Worm (Caenorhabditis elegans) whole organism, L1 larva: Measurements from ENCODE around the gene srz-72.

Source experiments
- C04F5.9 ChIP-seq: sonication (generic microtip); optimal IDR thresholded peaks from 2 replicates; lab custom pipeline; 2016; ENCODE audit warnings: missing genetic modification characterization, missing compliant biosample characterization
- C34B4.2 ChIP-seq: sonication (generic microtip); optimal IDR thresholded peaks from 2 replicates; lab custom pipeline; 2017; ENCODE audit warnings: mild to moderate bottlenecking, missing genetic modification characterization, missing compliant biosample characterization
- F16B12.6 ChIP-seq: fragments of 150-350 bp; optimal IDR thresholded peaks from 2 replicates; lab custom pipeline; 2014; ENCODE audit warnings: missing biosample characterization, missing genetic modification characterization
- aha-1 ChIP-seq: fragments of 150-350 bp; optimal IDR thresholded peaks from 2 replicates; lab custom pipeline; 2014; ENCODE audit warnings: missing biosample characterization, missing genetic modification characterization
- aly-2 ChIP-seq: fragments of 150-350 bp; optimal IDR thresholded peaks from 2 replicates; lab custom pipeline; 2014; ENCODE audit warnings: missing biosample characterization, missing genetic modification characterization
- ama-1 ChIP-seq: fragments of 150-350 bp; optimal IDR thresholded peaks from 2 replicates; lab custom pipeline; 2014
- blmp-1 ChIP-seq: fragments of 150-350 bp; optimal IDR thresholded peaks from 2 replicates; lab custom pipeline; 2014; ENCODE audit warnings: missing biosample characterization, missing genetic modification characterization
- ceh-8 ChIP-seq: fragments of 200-800 bp; sonication (Bioruptor generic); optimal IDR thresholded peaks from 2 replicates; lab custom pipeline; 2018; ENCODE audit warnings: mild to moderate bottlenecking, missing genetic modification characterization, moderate library complexity, missing compliant biosample characterization
- ceh-82 ChIP-seq, 3 experiments: fragments of 150-350 bp in 1 of 3; sonication (generic microtip) in 2 of 3; optimal IDR thresholded peaks; 2 replicates each; lab custom pipeline; 2014 to 2017; ENCODE audit warnings: missing biosample characterization in 3 of 3, missing genetic modification characterization in 3 of 3
- ces-1 ChIP-seq: fragments of 150-350 bp; optimal IDR thresholded peaks from 2 replicates; lab custom pipeline; 2014; ENCODE audit warnings: missing biosample characterization, missing genetic modification reagents, missing genetic modification characterization
- efl-1 ChIP-seq, 4 experiments: fragments of 150-350 bp; optimal IDR thresholded peaks in 3 of 4; peaks in 1 of 4; 1 replicate in 1 of 4; 2 replicates in 3 of 4; lab custom pipeline; 2014; ENCODE audit warnings: missing biosample characterization in 2 of 4, missing genetic modification characterization in 2 of 4, missing genetic modification reagents in 2 of 4
- fkh-10 ChIP-seq: sonication (generic microtip); optimal IDR thresholded peaks from 2 replicates; lab custom pipeline; 2017; ENCODE audit warnings: missing biosample characterization, missing genetic modification reagents, missing genetic modification characterization
- fkh-4 ChIP-seq: sonication (generic microtip); optimal IDR thresholded peaks from 2 replicates; lab custom pipeline; 2016; ENCODE audit warnings: missing compliant biosample characterization, missing genetic modification characterization, borderline replicate concordance
- fos-1 ChIP-seq: fragments of 150-350 bp; optimal IDR thresholded peaks from 2 replicates; lab custom pipeline; 2014; ENCODE audit warnings: missing biosample characterization, missing genetic modification characterization
- hlh-17 ChIP-seq: fragments of 200-800 bp; sonication (Bioruptor generic); optimal IDR thresholded peaks from 2 replicates; lab custom pipeline; 2018; ENCODE audit warnings: missing genetic modification characterization, mild to moderate bottlenecking, missing compliant biosample characterization, moderate library complexity, borderline replicate concordance
- irx-1 ChIP-seq: sonication (generic microtip); optimal IDR thresholded peaks from 2 replicates; lab custom pipeline; 2016; ENCODE audit warnings: missing genetic modification characterization, missing compliant biosample characterization
- isw-1 ChIP-seq: fragments of 200-800 bp; sonication (Bioruptor generic); IDR thresholded peaks from 2 replicates; pipeline ENCODE4 v1.3.6; 2022; ENCODE audit warnings: missing genetic modification characterization, missing compliant biosample characterization
- jun-1 ChIP-seq: fragments of 150-350 bp; optimal IDR thresholded peaks from 2 replicates; lab custom pipeline; 2014; ENCODE audit warnings: missing biosample characterization, missing genetic modification reagents, missing genetic modification characterization
- mef-2 ChIP-seq: fragments of 150-350 bp; optimal IDR thresholded peaks from 2 replicates; lab custom pipeline; 2014; ENCODE audit warnings: missing biosample characterization, missing genetic modification characterization
- mep-1 ChIP-seq: fragments of 150-350 bp; optimal IDR thresholded peaks from 2 replicates; lab custom pipeline; 2014; ENCODE audit warnings: missing biosample characterization, missing genetic modification characterization
- nhr-71 ChIP-seq: sonication (generic microtip); optimal IDR thresholded peaks from 2 replicates; lab custom pipeline; 2016; ENCODE audit warnings: mild to moderate bottlenecking, missing genetic modification characterization, moderate library complexity, missing compliant biosample characterization
- nhr-77 ChIP-seq: fragments of 150-350 bp; optimal IDR thresholded peaks from 2 replicates; lab custom pipeline; 2014; ENCODE audit warnings: missing biosample characterization, missing genetic modification characterization
- nhr-90 ChIP-seq: sonication (generic microtip); optimal IDR thresholded peaks from 2 replicates; lab custom pipeline; 2016; ENCODE audit warnings: mild to moderate bottlenecking, missing genetic modification characterization, missing compliant biosample characterization; ENCODE audit not compliant: poor library complexity
- pag-3 ChIP-seq: sonication (generic microtip); optimal IDR thresholded peaks from 2 replicates; lab custom pipeline; 2017; ENCODE audit warnings: missing genetic modification characterization, mild to moderate bottlenecking, missing compliant biosample characterization, antibody characterized with exemption, borderline replicate concordance; ENCODE audit not compliant: insufficient read depth
- pax-3 ChIP-seq: fragments of 200-800 bp; sonication (Bioruptor generic); optimal IDR thresholded peaks from 2 replicates; lab custom pipeline; 2018; ENCODE audit warnings: mild to moderate bottlenecking, missing genetic modification characterization, moderate library complexity, missing compliant biosample characterization
- pqm-1 ChIP-seq: sonication (generic microtip); optimal IDR thresholded peaks from 3 replicates; lab custom pipeline; 2017; ENCODE audit warnings: missing biosample characterization, missing genetic modification characterization
- skn-1 ChIP-seq: fragments of 150-350 bp; optimal IDR thresholded peaks from 2 replicates; lab custom pipeline; 2014; ENCODE audit warnings: missing biosample characterization, missing genetic modification characterization
- snpc-4 ChIP-seq: fragments of 150-350 bp; optimal IDR thresholded peaks from 2 replicates; lab custom pipeline; 2014; ENCODE audit warnings: missing biosample characterization, missing genetic modification characterization
- sox-4 ChIP-seq: sonication (generic microtip); optimal IDR thresholded peaks from 2 replicates; lab custom pipeline; 2016; ENCODE audit warnings: missing genetic modification characterization, missing compliant biosample characterization
- sptf-1 ChIP-seq: fragments of 150-350 bp; optimal IDR thresholded peaks from 2 replicates; lab custom pipeline; 2014; ENCODE audit warnings: missing biosample characterization, missing genetic modification characterization
- tbx-2 ChIP-seq: sonication (generic microtip); optimal IDR thresholded peaks from 2 replicates; lab custom pipeline; 2016; ENCODE audit warnings: missing genetic modification characterization, missing compliant biosample characterization
- unc-30 ChIP-seq: sonication (generic microtip); optimal IDR thresholded peaks from 2 replicates; lab custom pipeline; 2017; ENCODE audit warnings: missing biosample characterization, missing genetic modification characterization
- unc-98 ChIP-seq: fragments of 200-800 bp; sonication (Bioruptor generic); IDR thresholded peaks from 2 replicates; pipeline ENCODE4 v1.3.6; 2022; ENCODE audit warnings: missing genetic modification characterization, missing compliant biosample characterization
- vab-15 ChIP-seq: sonication (generic microtip); optimal IDR thresholded peaks from 2 replicates; lab custom pipeline; 2017; ENCODE audit warnings: missing genotype, mild to moderate bottlenecking, missing genetic modification characterization, missing compliant biosample characterization
- zip-4 ChIP-seq: fragments of 200-800 bp; sonication (Bioruptor generic); optimal IDR thresholded peaks from 2 replicates; lab custom pipeline; 2018; ENCODE audit warnings: mild to moderate bottlenecking, missing genetic modification characterization, moderate library complexity, missing compliant biosample characterization
- ztf-4 ChIP-seq: fragments of 150-350 bp; optimal IDR thresholded peaks from 2 replicates; lab custom pipeline; 2014; ENCODE audit warnings: missing biosample characterization, missing genetic modification characterization

srz-72 gene

ce11 chrIV:16298851-16299250, at the start of gene srz-72:
Gene srz-72, plus strand, starts transcription at chrIV:16299151.
- no peak for TF ChIP-seq fos-1 (tag; lab: Kevin White, UChicago)
- TF ChIP-seq ceh-82 (tag; optimal IDR thresholded peaks at IDR 0.05; lab: Kevin White, UChicago), result no peak
- no peak for TF ChIP-seq tbx-2 (tag; lab: Kevin White, UChicago)
- TF ChIP-seq pqm-1, result no peak

- TF ChIP-seq C04F5.9 (tag; lab: Kevin White, UChicago), result no peak
- TF ChIP-seq jun-1 (tag; lab: Kevin White, UChicago), result no peak
- TF ChIP-seq unc-30 (tag; lab: Kevin White, UChicago), result no peak
- TF ChIP-seq aly-2 (tag; lab: Kevin White, UChicago), result no peak
Measured at ce11 chrIV:16254464-16254863, 44.5 kb upstream of the srz-72 start, which contains the start of gene hlh-17. Gene hlh-17, plus strand, starts transcription at chrIV:16254764.

ce11 chrIV:16257330-16257729, 41.6 kb upstream of the srz-72 start, which contains the start of gene hlh-31:
Gene hlh-31, plus strand, starts transcription at chrIV:16257630.
- TF ChIP-seq fkh-4 (tag; lab: Kevin White, UChicago), result no peak
- TF ChIP-seq C04F5.9 (tag; lab: Kevin White, UChicago), result no peak
- TF ChIP-seq fkh-10 (GFP tag; lab: Kevin White, UChicago), result no peak
- no peak for TF ChIP-seq blmp-1 (tag; lab: Kevin White, UChicago)
- TF ChIP-seq ceh-8 (GFP tag; lab: Kevin White, UChicago), result no peak
- no peak for TF ChIP-seq ztf-4 (tag; lab: Kevin White, UChicago)
- TF ChIP-seq unc-30 (tag; lab: Kevin White, UChicago), result no peak
- TF ChIP-seq sox-4 (tag; lab: Kevin White, UChicago), result no peak
- TF ChIP-seq irx-1, result no peak
- no peak for TF ChIP-seq hlh-17
- no peak for TF ChIP-seq jun-1 (tag; lab: Kevin White, UChicago)
- no peak for TF ChIP-seq snpc-4 (tag; lab: Kevin White, UChicago)
- TF ChIP-seq sptf-1 (tag; lab: Kevin White, UChicago), result no peak

- no peak for TF ChIP-seq nhr-90 (tag; lab: Kevin White, UChicago)
- TF ChIP-seq vab-15 (tag; lab: Kevin White, UChicago), result no peak
- TF ChIP-seq ama-1 (lab: Kevin White, UChicago), result no peak
- no peak for TF ChIP-seq skn-1
- TF ChIP-seq pax-3 (tag; lab: Kevin White, UChicago), result no peak
- no peak for TF ChIP-seq efl-1 (optimal IDR thresholded peaks at IDR 0.05; lab: Kevin White, UChicago)
- no peak for TF ChIP-seq efl-1 (GFP tag; optimal IDR thresholded peaks at IDR 0.05 in 1 of 2; lab: Kevin White, UChicago)
- TF ChIP-seq F16B12.6 (tag; lab: Kevin White, UChicago), result no peak
- TF ChIP-seq fos-1 (tag; lab: Kevin White, UChicago), result no peak
- TF ChIP-seq ces-1 (GFP tag; lab: Kevin White, UChicago), result no peak
- no peak for TF ChIP-seq mep-1 (tag; lab: Kevin White, UChicago)
Measured at ce11 chrIV:16270955-16271354, 28.0 kb upstream of the srz-72 start, which contains the start of gene F38C2.4. Gene F38C2.4, plus strand, starts transcription at chrIV:16271255.

- no peak for TF ChIP-seq nhr-71 (tag; lab: Kevin White, UChicago)
- no peak for TF ChIP-seq nhr-77
Measured at ce11 chrIV:16277291-16277690, 21.7 kb upstream of the srz-72 start, which contains the start of gene F38C2.7. Gene F38C2.7, minus strand, starts transcription at chrIV:16277391.

ce11 chrIV:16277902-16278301, 21.0 kb upstream of the srz-72 start, which contains the start of gene ccch-2:
Gene ccch-2, plus strand, starts transcription at chrIV:16278202.
- TF ChIP-seq aha-1 (tag; lab: Kevin White, UChicago), result no peak
- TF ChIP-seq efl-1 (optimal IDR thresholded peaks at IDR 0.05; lab: Kevin White, UChicago), result no peak
- TF ChIP-seq efl-1 (GFP tag; optimal IDR thresholded peaks at IDR 0.05 in 1 of 2; lab: Kevin White, UChicago), result no peak
- no peak for TF ChIP-seq zip-4 (GFP tag; lab: Kevin White, UChicago)
- no peak for TF ChIP-seq ces-1 (GFP tag; lab: Kevin White, UChicago)
- TF ChIP-seq tbx-2 (tag; lab: Kevin White, UChicago), result no peak
- TF ChIP-seq mef-2, result no peak
- no peak for TF ChIP-seq C34B4.2 (tag; lab: Kevin White, UChicago)
- TF ChIP-seq pag-3 (tag; lab: Kevin White, UChicago), result no peak
- no peak for TF ChIP-seq unc-98 (GFP tag; lab: Robert Waterston, UW)
- TF ChIP-seq hlh-17, result no peak
- no peak for TF ChIP-seq fos-1 (tag; lab: Kevin White, UChicago)
- TF ChIP-seq isw-1 (GFP tag; lab: Robert Waterston, UW), result no peak
- TF ChIP-seq irx-1, result no peak
- TF ChIP-seq, all 84 proteins: peak for 0
